Fruit fly (Drosophila melanogaster) whole organism, embryonic: ENCODE measurements around the gene Lst8.
A peak's percentile ranks its signal among the peaks of the same experiment; 100 is the strongest.

ENCODE experiments used
- Antp ChIP-seq: fragments of 200-800 bp; sonication (Bioruptor generic); optimal IDR thresholded peaks from 3 replicates; lab custom pipeline; 2016; ENCODE audit warnings: missing biosample characterization, missing genetic modification characterization
- B-H2 ChIP-seq: fragments of 200-800 bp; sonication (Bioruptor generic); optimal IDR thresholded peaks from 2 replicates; lab custom pipeline; 2018; ENCODE audit warnings: missing biosample characterization, mild to moderate bottlenecking, missing genetic modification characterization
- BtbVII ChIP-seq: fragments of 200-800 bp; sonication (Bioruptor generic); optimal IDR thresholded peaks from 3 replicates; lab custom pipeline; 2017; ENCODE audit warnings: missing biosample characterization, mild to moderate bottlenecking, missing genetic modification characterization
- CG10321 ChIP-seq: fragments of 200-800 bp; sonication (Bioruptor generic); IDR thresholded peaks from 2 replicates; pipeline ENCODE4 v1.3.6; 2022; ENCODE audit warnings: missing biosample characterization, missing genetic modification characterization
- CG10543 ChIP-seq: fragments of 200-800 bp; sonication (Bioruptor generic); optimal IDR thresholded peaks from 3 replicates; lab custom pipeline; 2017; ENCODE audit warnings: missing biosample characterization, mild to moderate bottlenecking, missing genetic modification characterization, moderate library complexity
- CG10565 ChIP-seq: fragments of 200-800 bp; sonication (Bioruptor generic); optimal IDR thresholded peaks from 3 replicates; lab custom pipeline; 2016; ENCODE audit warnings: missing biosample characterization, mild to moderate bottlenecking, missing genetic modification characterization
- CG13775 ChIP-seq: fragments of 200-800 bp; sonication (Bioruptor generic); optimal IDR thresholded peaks from 3 replicates; lab custom pipeline; 2017; ENCODE audit warnings: missing biosample characterization, mild to moderate bottlenecking, missing genetic modification characterization
- CG14050 ChIP-seq: fragments of 200-800 bp; sonication (Bioruptor generic); IDR thresholded peaks from 3 replicates; pipeline ENCODE4 v1.3.6; 2022; ENCODE audit warnings: missing biosample characterization, missing genetic modification characterization
- CG1602 ChIP-seq: fragments of 200-800 bp; sonication (Bioruptor generic); optimal IDR thresholded peaks from 3 replicates; lab custom pipeline; 2016; ENCODE audit warnings: missing biosample characterization, missing genetic modification characterization
- CG16813 ChIP-seq: fragments of 200-800 bp; sonication (Bioruptor generic); IDR thresholded peaks from 3 replicates; pipeline ENCODE4 v1.3.6; 2022; ENCODE audit warnings: missing biosample characterization, missing genetic modification characterization; ENCODE audit not compliant: partially characterized antibody
- CG17912 ChIP-seq: fragments of 200-800 bp; sonication (Bioruptor generic); optimal IDR thresholded peaks from 2 replicates; lab custom pipeline; 2018; ENCODE audit warnings: missing biosample characterization, mild to moderate bottlenecking, missing genetic modification characterization
- CG1792 ChIP-seq: fragments of 200-800 bp; sonication (Bioruptor generic); optimal IDR thresholded peaks from 2 replicates; lab custom pipeline; 2016; ENCODE audit warnings: missing biosample characterization, missing genetic modification characterization
- CG18476 ChIP-seq: fragments of 200-800 bp; sonication (Bioruptor generic); optimal IDR thresholded peaks from 2 replicates; lab custom pipeline; 2016; ENCODE audit warnings: missing biosample characterization, mild to moderate bottlenecking, missing genetic modification characterization
- CG3065 ChIP-seq: fragments of 200-800 bp; sonication (Bioruptor generic); optimal IDR thresholded peaks from 2 replicates; lab custom pipeline; 2016; ENCODE audit warnings: missing biosample characterization, missing genetic modification characterization
- CG3407 ChIP-seq: fragments of 200-800 bp; sonication (Bioruptor generic); optimal IDR thresholded peaks from 2 replicates; lab custom pipeline; 2018; ENCODE audit warnings: missing biosample characterization, mild to moderate bottlenecking, missing genetic modification characterization
- CG8290 ChIP-seq, 3 experiments: fragments of 200-800 bp; sonication (Bioruptor generic); optimal IDR thresholded peaks; 2 replicates each; lab custom pipeline; 2016 to 2019; ENCODE audit warnings: missing biosample characterization in 3 of 3, missing genetic modification characterization in 3 of 3, mild to moderate bottlenecking in 2 of 3, moderate library complexity in 1 of 3
- CG8944 ChIP-seq: fragments of 200-800 bp; sonication (Bioruptor generic); optimal IDR thresholded peaks from 3 replicates; lab custom pipeline; 2016; ENCODE audit warnings: missing biosample characterization, missing genetic modification characterization
- Dll ChIP-seq: fragments of 200-800 bp; sonication (Bioruptor generic); IDR thresholded peaks from 4 replicates; pipeline ENCODE4 v1.3.6; 2022; ENCODE audit warnings: missing biosample characterization, missing genetic modification characterization; ENCODE audit not compliant: partially characterized antibody
- E2f1 ChIP-seq: fragments of 200-800 bp; sonication (Bioruptor generic); IDR thresholded peaks from 2 replicates; pipeline ENCODE4 v1.3.6; 2022; ENCODE audit warnings: missing biosample characterization, missing genetic modification characterization
- Fer2 ChIP-seq: fragments of 200-800 bp; sonication (Bioruptor generic); optimal IDR thresholded peaks from 2 replicates; lab custom pipeline; 2018; ENCODE audit warnings: missing biosample characterization, mild to moderate bottlenecking, missing genetic modification characterization, moderate library complexity
- GATAe ChIP-seq: fragments of 200-800 bp; sonication (Bioruptor generic); conservative IDR thresholded peaks from 2 replicates; pipeline ENCODE4 v1.3.6; 2022; ENCODE audit warnings: missing biosample characterization, missing genetic modification characterization
- Hand ChIP-seq: fragments of 200-800 bp; sonication (Bioruptor generic); optimal IDR thresholded peaks from 2 replicates; lab custom pipeline; 2017; ENCODE audit warnings: mild to moderate bottlenecking, missing biosample characterization, missing genetic modification reagents, missing genetic modification characterization
- Hey ChIP-seq: fragments of 200-800 bp; sonication (Bioruptor generic); optimal IDR thresholded peaks from 3 replicates; lab custom pipeline; 2018; ENCODE audit warnings: missing biosample characterization, mild to moderate bottlenecking, missing genetic modification characterization
- MESR4 ChIP-seq: fragments of 200-800 bp; sonication (Bioruptor generic); optimal IDR thresholded peaks from 2 replicates; lab custom pipeline; 2018; ENCODE audit warnings: missing biosample characterization, mild to moderate bottlenecking, missing genetic modification characterization, moderate library complexity
- NK7.1 ChIP-seq: fragments of 200-800 bp; sonication (Bioruptor generic); optimal IDR thresholded peaks from 3 replicates; lab custom pipeline; 2016; ENCODE audit warnings: missing biosample characterization, missing genetic modification characterization
- Neu2 ChIP-seq: fragments of 200-800 bp; sonication (Bioruptor generic); optimal IDR thresholded peaks from 3 replicates; lab custom pipeline; 2016; ENCODE audit warnings: missing biosample characterization, missing genetic modification characterization, borderline replicate concordance
- Sox102F ChIP-seq: fragments of 200-800 bp; sonication (Bioruptor generic); optimal IDR thresholded peaks from 2 replicates; lab custom pipeline; 2018; ENCODE audit warnings: missing biosample characterization, mild to moderate bottlenecking, missing genetic modification characterization, moderate library complexity
- Usf ChIP-seq: fragments of 200-800 bp; sonication (Bioruptor generic); optimal IDR thresholded peaks from 2 replicates; lab custom pipeline; 2017; ENCODE audit warnings: missing genotype, missing biosample characterization, missing genetic modification characterization
- ac ChIP-seq: fragments of 200-800 bp; sonication (Bioruptor generic); optimal IDR thresholded peaks from 3 replicates; lab custom pipeline; 2017; ENCODE audit warnings: missing biosample characterization, mild to moderate bottlenecking, missing genetic modification characterization
- bab2 ChIP-seq: fragments of 200-800 bp; sonication (Bioruptor generic); optimal IDR thresholded peaks from 2 replicates; lab custom pipeline; 2016; ENCODE audit warnings: missing biosample characterization, missing genetic modification characterization
- bcd ChIP-seq: fragments of 200-800 bp; sonication (Bioruptor generic); optimal IDR thresholded peaks from 2 replicates; lab custom pipeline; 2017; ENCODE audit warnings: missing biosample characterization, mild to moderate bottlenecking, missing genetic modification characterization
- croc ChIP-seq: fragments of 200-800 bp; sonication (Bioruptor generic); conservative IDR thresholded peaks from 3 replicates; pipeline ENCODE4 v1.3.6; 2022; ENCODE audit warnings: missing biosample characterization, missing genetic modification characterization
- crp ChIP-seq, 2 experiments: fragments of 200-800 bp; sonication (Bioruptor generic); optimal IDR thresholded peaks; 2 replicates in 1 of 2; 3 replicates in 1 of 2; lab custom pipeline; 2017; ENCODE audit warnings: missing biosample characterization in 2 of 2, missing genetic modification characterization in 2 of 2, mild to moderate bottlenecking in 1 of 2, moderate library complexity in 1 of 2
- dysf ChIP-seq: fragments of 200-800 bp; sonication (Bioruptor generic); IDR thresholded peaks from 3 replicates; pipeline ENCODE4 v1.3.6; 2022; ENCODE audit warnings: missing biosample characterization, missing genetic modification characterization
- emc ChIP-seq: fragments of 200-800 bp; sonication (Bioruptor generic); optimal IDR thresholded peaks from 2 replicates; lab custom pipeline; 2016; ENCODE audit warnings: missing biosample characterization, missing genetic modification characterization
- jigr1 ChIP-seq: fragments of 200-800 bp; sonication (Bioruptor generic); IDR thresholded peaks from 3 replicates; pipeline ENCODE4 v1.3.6; 2022; ENCODE audit warnings: missing biosample characterization, missing genetic modification characterization
- klu ChIP-seq: fragments of 200-800 bp; sonication (Bioruptor generic); IDR thresholded peaks from 2 replicates; pipeline ENCODE4 v1.3.6; 2022; ENCODE audit warnings: missing biosample characterization, missing genetic modification characterization
- nmo ChIP-seq: fragments of 200-800 bp; sonication (Bioruptor generic); optimal IDR thresholded peaks from 2 replicates; lab custom pipeline; 2018; ENCODE audit warnings: missing biosample characterization, mild to moderate bottlenecking, missing genetic modification characterization, moderate library complexity
- pfk ChIP-seq: fragments of 200-800 bp; sonication (Bioruptor generic); optimal IDR thresholded peaks from 2 replicates; lab custom pipeline; 2018; ENCODE audit warnings: missing biosample characterization, mild to moderate bottlenecking, missing genetic modification characterization, moderate library complexity
- pnt ChIP-seq: fragments of 200-800 bp; sonication (Bioruptor generic); optimal IDR thresholded peaks from 3 replicates; lab custom pipeline; 2016; ENCODE audit warnings: missing biosample characterization, missing genetic modification characterization
- repo ChIP-seq: fragments of 200-800 bp; sonication (Bioruptor generic); optimal IDR thresholded peaks from 2 replicates; lab custom pipeline; 2016; ENCODE audit warnings: missing biosample characterization, missing genetic modification characterization
- sd ChIP-seq: fragments of 200-800 bp; sonication (Bioruptor generic); optimal IDR thresholded peaks from 3 replicates; lab custom pipeline; 2018; ENCODE audit warnings: missing biosample characterization, mild to moderate bottlenecking, missing genetic modification characterization, moderate library complexity
- sens-2 ChIP-seq: fragments of 200-800 bp; sonication (Bioruptor generic); IDR thresholded peaks from 2 replicates; pipeline ENCODE4 v1.3.6; 2022; ENCODE audit warnings: missing biosample characterization, missing genetic modification characterization
- so ChIP-seq: fragments of 200-800 bp; sonication (Bioruptor generic); IDR thresholded peaks from 3 replicates; pipeline ENCODE4 v1.3.6; 2022; ENCODE audit warnings: missing biosample characterization, missing genetic modification characterization
- stc ChIP-seq: fragments of 200-800 bp; sonication (Bioruptor generic); IDR thresholded peaks from 2 replicates; pipeline ENCODE4 v1.3.6; 2022; ENCODE audit warnings: missing biosample characterization, missing genetic modification characterization
- twi ChIP-seq: fragments of 200-800 bp; optimal IDR thresholded peaks from 2 replicates; lab custom pipeline; 2019; ENCODE audit warnings: missing biosample characterization, mild to moderate bottlenecking, missing genetic modification characterization, moderate library complexity
- unpg ChIP-seq: fragments of 200-800 bp; sonication (Bioruptor generic); optimal IDR thresholded peaks from 3 replicates; lab custom pipeline; 2018; ENCODE audit warnings: missing biosample characterization, mild to moderate bottlenecking, missing genetic modification characterization, moderate library complexity
- wor ChIP-seq: fragments of 200-800 bp; sonication (Bioruptor generic); IDR thresholded peaks from 2 replicates; pipeline ENCODE4 v1.3.6; 2022; ENCODE audit warnings: missing biosample characterization, missing genetic modification characterization

Gene Lst8

DNA sequence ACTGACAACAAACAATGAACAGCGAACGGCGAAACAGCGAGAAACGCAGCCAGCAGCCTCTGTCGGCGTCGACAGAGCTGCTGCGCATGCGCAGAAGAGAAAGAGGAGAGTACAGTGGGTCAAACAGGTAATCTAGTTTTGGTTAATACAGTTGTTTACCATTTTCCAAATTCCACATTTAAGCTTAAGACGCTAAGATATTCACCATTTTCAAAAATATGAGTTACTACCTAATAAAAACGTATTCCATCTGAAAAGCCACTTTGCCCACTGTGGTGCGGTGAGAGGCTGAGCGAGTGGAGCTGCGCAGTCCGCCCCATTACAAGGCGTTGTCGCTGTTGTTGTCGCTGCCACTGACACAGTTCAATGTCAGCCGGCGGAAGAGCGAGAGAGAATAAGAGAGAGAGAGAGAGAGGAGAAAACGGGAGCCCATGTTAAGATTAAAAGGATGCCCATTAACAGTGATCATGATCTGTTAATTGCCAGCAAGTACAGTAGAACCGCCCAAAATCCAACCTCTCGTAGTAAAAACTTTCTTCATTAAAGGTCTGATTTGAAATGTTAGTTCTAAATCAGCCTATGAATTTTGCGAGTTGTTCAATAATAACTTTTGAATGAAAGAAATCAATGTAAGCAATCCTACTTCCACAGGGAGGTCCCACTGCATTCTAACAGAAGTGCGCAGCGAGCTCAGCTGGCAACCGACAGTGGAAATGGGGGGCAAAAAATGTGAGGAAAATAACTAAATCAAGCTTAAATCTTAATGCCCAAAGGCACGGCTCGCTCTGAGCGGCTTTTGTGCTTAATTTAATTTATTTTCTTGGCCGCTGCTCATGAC, 45.2 kb upstream of the Lst8 start (continued):
- TF ChIP-seq croc (peak; percentile 95), emc (GFP tag; lab: Kevin White, UChicago) (peak; percentile 73), Hey (tag; lab: Kevin White, UChicago) (no peak), GATAe (GFP tag; lab: Robert Waterston, UW) (peak; percentile 62; the same call in 1 of the 2 replicates), Dll (GFP tag; lab: Robert Waterston, UW) (0 out of 4 replicates have a peak, but pooled peaks have one; percentile 29), CG10543 (GFP tag; lab: Kevin White, UChicago) (peak; percentile 12), nmo (GFP tag; lab: Kevin White, UChicago) (peak; percentile 94), MESR4 (GFP tag; lab: Kevin White, UChicago) (peak; percentile 52), so (GFP tag; lab: Robert Waterston, UW) (peak; percentile 92), CG10321 (GFP tag; lab: Robert Waterston, UW) (peak; percentile 72), pnt (GFP tag; lab: Kevin White, UChicago) (peak; percentile 94), pfk (GFP tag; lab: Kevin White, UChicago) (no peak), repo (GFP tag; lab: Kevin White, UChicago) (peak; percentile 92), bcd (GFP tag; lab: Kevin White, UChicago) (peak; percentile 91), crp (GFP tag; optimal IDR thresholded peaks at IDR 0.05; lab: Kevin White, UChicago) (peak in 1 of 2 experiments; percentile 59), Fer2 (tag; lab: Kevin White, UChicago) (peak; percentile 24), Neu2 (GFP tag; lab: Kevin White, UChicago) (peak; percentile 50), bab2 (GFP tag; lab: Kevin White, UChicago) (peak; percentile 93), CG3407 (peak; percentile 92), E2f1 (GFP tag; lab: Robert Waterston, UW) (peak; percentile 96), CG8290 (GFP tag; optimal IDR thresholded peaks at IDR 0.05; lab: Kevin White, UChicago) (peak; percentile 86), CG8290 (tag; optimal IDR thresholded peaks at IDR 0.05; lab: Kevin White, UChicago) (peak; percentile 71 to 96), CG13775 (GFP tag; lab: Kevin White, UChicago) (peak; percentile 90), unpg (GFP tag; lab: Kevin White, UChicago) (peak; percentile 97), Antp (GFP tag; lab: Kevin White, UChicago) (peak; percentile 96), sens-2 (GFP tag; lab: Robert Waterston, UW) (peak; percentile 96), Usf (GFP tag; lab: Kevin White, UChicago) (peak; percentile 83), CG14050 (GFP tag; lab: Robert Waterston, UW) (peak; percentile 96), dysf (GFP tag; lab: Robert Waterston, UW) (peak; percentile 95), twi (peak; percentile 79), ac (GFP tag; lab: Kevin White, UChicago) (peak; percentile 93), klu (GFP tag; lab: Robert Waterston, UW) (peak; percentile 62), jigr1 (GFP tag; lab: Robert Waterston, UW) (peak; percentile 88), CG1792 (GFP tag; lab: Kevin White, UChicago) (peak; percentile 82), CG17912 (GFP tag; lab: Kevin White, UChicago) (no peak), wor (peak; percentile 94), CG1602 (GFP tag; lab: Kevin White, UChicago) (peak; percentile 94), BtbVII (GFP tag; lab: Kevin White, UChicago) (peak; percentile 85), Sox102F (GFP tag; lab: Kevin White, UChicago) (peak; percentile 95), CG3065 (GFP tag; lab: Kevin White, UChicago) (peak; percentile 94), CG16813 (GFP tag; lab: Robert Waterston, UW) (0 out of 3 replicates have a peak, but pooled peaks have one; percentile 35), stc (GFP tag; lab: Robert Waterston, UW) (peak; percentile 95), NK7.1 (peak; percentile 84), CG10565 (GFP tag; lab: Kevin White, UChicago) (peak; percentile 66), B-H2 (GFP tag; lab: Kevin White, UChicago) (no peak), CG18476 (peak; percentile 86), Hand (GFP tag; lab: Kevin White, UChicago) (peak; percentile 45), CG8944 (GFP tag; lab: Kevin White, UChicago) (peak; percentile 94), sd (tag; lab: Kevin White, UChicago) (peak; percentile 70)
